Fruit fly (Drosophila melanogaster) whole organism, prepupa: ENCODE measurements around the gene CG10898.
A peak's percentile ranks its signal among the peaks of the same experiment; 100 is the strongest.

Source experiments
- CG11762 ChIP-seq: fragments of 200-800 bp; sonication (Bioruptor generic); optimal IDR thresholded peaks from 3 replicates; lab custom pipeline; 2016; ENCODE audit warnings: missing biosample characterization, missing genetic modification characterization; ENCODE audit not compliant: insufficient read depth
- CG34406 ChIP-seq: fragments of 200-800 bp; sonication (Bioruptor generic); optimal IDR thresholded peaks from 3 replicates; lab custom pipeline; 2016; ENCODE audit warnings: missing biosample characterization, missing genetic modification characterization

DNA sequence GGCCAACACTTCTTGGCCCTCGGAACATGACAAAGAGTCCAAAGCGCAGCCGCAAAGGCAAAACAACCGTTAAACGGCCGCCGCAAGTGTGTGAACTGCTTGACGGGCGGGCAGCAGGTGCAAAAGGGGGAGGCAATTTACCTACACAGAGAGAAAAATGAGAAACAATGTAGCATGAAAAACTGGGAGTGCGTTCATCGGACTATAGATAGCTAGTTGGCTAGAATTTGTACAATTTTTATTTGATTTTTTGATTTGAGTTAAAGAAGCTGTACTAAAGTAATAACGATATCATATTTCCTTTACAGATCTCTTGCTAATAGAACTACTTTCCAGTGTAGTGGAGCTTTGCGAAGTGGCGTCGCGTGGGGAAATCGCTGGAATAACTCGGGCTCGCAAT is 37.9 kb downstream of the CG10898 start:
- TF ChIP-seq CG34406 (peak; percentile 8), CG11762 (GFP tag; lab: Kevin White, UChicago) (peak; percentile 22)
